Fruit fly (Drosophila melanogaster): ENCODE data around the gene CG43725.

CG43725 gene

DNA sequence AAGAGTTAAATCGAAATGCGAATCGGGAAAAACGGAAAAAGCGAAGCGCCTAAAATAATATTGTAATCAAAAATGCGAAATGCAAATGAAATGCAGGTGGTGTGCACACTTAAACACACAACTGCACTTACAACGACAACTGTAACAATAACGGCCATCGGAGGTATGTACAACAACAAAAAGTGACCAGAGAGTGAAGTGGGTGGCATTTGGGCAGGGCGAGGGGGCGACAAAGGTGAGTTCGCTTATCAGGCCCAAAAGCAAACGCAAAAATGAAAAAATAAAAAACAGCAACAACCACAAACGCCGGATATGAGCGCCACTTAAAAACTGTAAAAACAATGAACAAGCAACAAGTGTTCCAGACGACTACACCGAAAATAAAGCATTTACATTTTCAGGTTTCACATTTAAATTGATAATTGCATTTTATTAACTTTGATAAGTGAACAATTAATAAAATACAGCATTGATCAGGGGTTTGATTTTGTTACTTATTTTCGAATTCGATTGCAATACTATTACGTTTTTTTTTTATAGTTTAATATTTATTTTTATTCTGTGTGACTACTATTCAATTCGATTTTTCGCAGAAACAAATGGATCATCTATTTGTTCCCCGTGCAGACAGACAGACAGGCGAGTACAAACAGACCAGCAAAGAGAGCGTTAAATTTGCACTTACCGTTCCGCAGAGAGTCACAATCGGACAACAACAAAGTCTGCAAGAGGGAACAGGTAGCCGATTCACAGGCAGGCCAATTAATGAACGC lies 10.0 kb upstream of the CG43725 start (continued):
- no peak for TF ChIP-seq slp2 (GFP tag; optimal IDR thresholded peaks at IDR 0.05)
- TF ChIP-seq Ets65A (GFP tag) = peak; percentile 82
- TF ChIP-seq CG32532 (GFP tag; IDR thresholded peaks at IDR 0.05) = peak; percentile 67
- TF ChIP-seq CG12391 (tag; optimal IDR thresholded peaks at IDR 0.05) = peak; percentile 11
- no peak for TF ChIP-seq Atf3 (GFP tag; optimal IDR thresholded peaks at IDR 0.05)
- peak; percentile 24; the same call in 1 of the 2 replicates for TF ChIP-seq Taf1 (GFP tag; IDR thresholded peaks at IDR 0.05)
- TF ChIP-seq pb (GFP tag; optimal IDR thresholded peaks at IDR 0.05) = no peak
- TF ChIP-seq her (GFP tag; optimal IDR thresholded peaks at IDR 0.05) = no peak
- peak; percentile 67 for TF ChIP-seq Atf6 (GFP tag; IDR thresholded peaks at IDR 0.05)
- TF ChIP-seq zf30C (GFP tag; optimal IDR thresholded peaks at IDR 0.05) = peak; percentile 39
- peak; percentile 45 for TF ChIP-seq Med (GFP tag)
- no peak for TF ChIP-seq twi (tag; optimal IDR thresholded peaks at IDR 0.05)
- TF ChIP-seq esg (GFP tag; conservative IDR thresholded peaks at IDR 0.05) = 0 out of 2 replicates have a peak, but pooled peaks have one; percentile 21
- TF ChIP-seq CG6654 (GFP tag; optimal IDR thresholded peaks at IDR 0.05) = no peak
- TF ChIP-seq Chrac-16 (GFP tag; optimal IDR thresholded peaks at IDR 0.05) = no peak
- peak; percentile 45; the same call in 1 of the 2 replicates for TF ChIP-seq seq (GFP tag; IDR thresholded peaks at IDR 0.05)
- TF ChIP-seq abd-A (tag; optimal IDR thresholded peaks at IDR 0.05) = no peak
- TF ChIP-seq usp (GFP tag; optimal IDR thresholded peaks at IDR 0.05) = no peak
- TF ChIP-seq bigmax (GFP tag; optimal IDR thresholded peaks at IDR 0.05) = no peak
- TF ChIP-seq run (tag; optimal IDR thresholded peaks at IDR 0.05) = no peak
- TF ChIP-seq PHDP (tag; optimal IDR thresholded peaks at IDR 0.05) = peak; percentile 63
- peak; percentile 20 for TF ChIP-seq zfh2 (GFP tag; optimal IDR thresholded peaks at IDR 0.05)
- peak; percentile 10 for TF ChIP-seq exex (tag; optimal IDR thresholded peaks at IDR 0.05)
- no peak for TF ChIP-seq cg (GFP tag; optimal IDR thresholded peaks at IDR 0.05)
- TF ChIP-seq Drgx (GFP tag; IDR thresholded peaks at IDR 0.05) = peak; percentile 74; the same call in 1 of the 2 replicates
- TF ChIP-seq crol (GFP tag; IDR thresholded peaks at IDR 0.05) = peak; percentile 70
- peak; percentile 50 for TF ChIP-seq Dek (tag; optimal IDR thresholded peaks at IDR 0.05)
- TF ChIP-seq CG4404 (GFP tag; IDR thresholded peaks at IDR 0.05) = no peak
- no peak for TF ChIP-seq CG6813 (GFP tag; optimal IDR thresholded peaks at IDR 0.05)
- TF ChIP-seq sr (GFP tag; IDR thresholded peaks at IDR 0.05) = 0 out of 3 replicates have a peak, but pooled peaks have one; percentile 8
- peak; percentile 27 for TF ChIP-seq CG8924 (tag; optimal IDR thresholded peaks at IDR 0.05)
- no peak for TF ChIP-seq cato (GFP tag; optimal IDR thresholded peaks at IDR 0.05; ENCODE audit: borderline replicate concordance)
- no peak for TF ChIP-seq CG4730 (GFP tag; IDR thresholded peaks at IDR 0.05)
- no peak for TF ChIP-seq Nf-YA (GFP tag; IDR thresholded peaks at IDR 0.05)
- TF ChIP-seq CG10366 (GFP tag; IDR thresholded peaks at IDR 0.05) = 0 out of 2 replicates have a peak, but pooled peaks have one; percentile 31
- TF ChIP-seq CG2875 (GFP tag; optimal IDR thresholded peaks at IDR 0.05) = no peak
- TF ChIP-seq CG9727 (GFP tag; optimal IDR thresholded peaks at IDR 0.05) = peak; percentile 12
- TF ChIP-seq Ptx1 (GFP tag; IDR thresholded peaks at IDR 0.05) = peak; percentile 58
- 0 out of 2 replicates have a peak, but pooled peaks have one; percentile 4 for TF ChIP-seq Ada2b (GFP tag; IDR thresholded peaks at IDR 0.05)
- TF ChIP-seq Adf1 (GFP tag; IDR thresholded peaks at IDR 0.05) = no peak
- TF ChIP-seq kni (GFP tag; optimal IDR thresholded peaks at IDR 0.05) = no peak
- no peak for TF ChIP-seq Fer2 (tag; optimal IDR thresholded peaks at IDR 0.05)
- TF ChIP-seq CG7963 (GFP tag; IDR thresholded peaks at IDR 0.05; ENCODE audit: partially characterized antibody) = no peak
- TF ChIP-seq CG13775 (GFP tag; optimal IDR thresholded peaks at IDR 0.05) = peak; percentile 41
- peak; percentile 5 for TF ChIP-seq CG13424 (tag; optimal IDR thresholded peaks at IDR 0.05)
- TF ChIP-seq CG5245 (GFP tag; optimal IDR thresholded peaks at IDR 0.05) = no peak
- TF ChIP-seq Neu2 (GFP tag; optimal IDR thresholded peaks at IDR 0.05; ENCODE audit: borderline replicate concordance) = no peak
- TF ChIP-seq toy (GFP tag; IDR thresholded peaks at IDR 0.05) = no peak
- TF ChIP-seq CG9215 (GFP tag; IDR thresholded peaks at IDR 0.05) = peak; percentile 59
- no peak for TF ChIP-seq fd102C (GFP tag; optimal IDR thresholded peaks at IDR 0.05)
